Fruit fly (Drosophila melanogaster) whole organism, embryonic: ENCODE measurements around the gene teq.
A peak's percentile ranks its signal among the peaks of the same experiment; 100 is the strongest.

Source experiments
- Adf1 ChIP-seq: fragments of 200-800 bp; sonication (Bioruptor generic); IDR thresholded peaks from 2 replicates; pipeline ENCODE4 v1.3.6; 2022; ENCODE audit warnings: missing biosample characterization, missing genetic modification characterization
- Asciz ChIP-seq: fragments of 200-800 bp; sonication (Bioruptor generic); optimal IDR thresholded peaks from 2 replicates; lab custom pipeline; 2017; ENCODE audit warnings: missing biosample characterization, mild to moderate bottlenecking, missing genetic modification characterization, missing genetic modification reagents
- C15 ChIP-seq: fragments of 200-800 bp; sonication (Bioruptor generic); IDR thresholded peaks from 3 replicates; pipeline ENCODE4 v1.3.6; 2022; ENCODE audit warnings: missing biosample characterization, missing genetic modification characterization
- CG12391 ChIP-seq: fragments of 200-800 bp; sonication (Bioruptor generic); optimal IDR thresholded peaks from 3 replicates; lab custom pipeline; 2018; ENCODE audit warnings: missing biosample characterization, mild to moderate bottlenecking, missing genetic modification characterization, moderate library complexity
- CG12769 ChIP-seq: fragments of 200-800 bp; sonication (Bioruptor generic); optimal IDR thresholded peaks from 2 replicates; lab custom pipeline; 2019; ENCODE audit warnings: missing biosample characterization, mild to moderate bottlenecking, missing genetic modification characterization, moderate library complexity
- CG14441 ChIP-seq: fragments of 200-800 bp; sonication (Bioruptor generic); IDR thresholded peaks from 2 replicates; pipeline ENCODE4 v1.3.6; 2022; ENCODE audit warnings: missing biosample characterization, missing genetic modification characterization
- CG14965 ChIP-seq: fragments of 200-800 bp; sonication (Bioruptor generic); optimal IDR thresholded peaks from 2 replicates; lab custom pipeline; 2016; ENCODE audit warnings: missing biosample characterization, missing genetic modification characterization, borderline replicate concordance
- CG15269 ChIP-seq: fragments of 200-800 bp; sonication (Bioruptor generic); optimal IDR thresholded peaks from 2 replicates; lab custom pipeline; 2018; ENCODE audit warnings: missing biosample characterization, mild to moderate bottlenecking, missing genetic modification characterization, moderate library complexity
- CG1529 ChIP-seq: fragments of 200-800 bp; sonication (Bioruptor generic); optimal IDR thresholded peaks from 3 replicates; lab custom pipeline; 2018; ENCODE audit warnings: missing biosample characterization, missing genetic modification characterization
- CG1602 ChIP-seq: fragments of 200-800 bp; sonication (Bioruptor generic); optimal IDR thresholded peaks from 3 replicates; lab custom pipeline; 2016; ENCODE audit warnings: missing biosample characterization, missing genetic modification characterization
- CG17186 ChIP-seq: fragments of 200-800 bp; sonication (Bioruptor generic); optimal IDR thresholded peaks from 3 replicates; lab custom pipeline; 2017; ENCODE audit warnings: missing biosample characterization, missing genetic modification reagents, missing genetic modification characterization
- CG17912 ChIP-seq: fragments of 200-800 bp; sonication (Bioruptor generic); optimal IDR thresholded peaks from 2 replicates; lab custom pipeline; 2018; ENCODE audit warnings: missing biosample characterization, mild to moderate bottlenecking, missing genetic modification characterization
- CG18262 ChIP-seq: fragments of 200-800 bp; optimal IDR thresholded peaks from 3 replicates; lab custom pipeline; 2019; ENCODE audit warnings: missing biosample characterization, mild to moderate bottlenecking, missing genetic modification characterization, moderate library complexity
- CG18619 ChIP-seq: fragments of 200-800 bp; sonication (Bioruptor generic); optimal IDR thresholded peaks from 3 replicates; lab custom pipeline; 2017; ENCODE audit warnings: missing biosample characterization, mild to moderate bottlenecking, missing genetic modification characterization
- CG2678 ChIP-seq: fragments of 200-800 bp; sonication (Bioruptor generic); optimal IDR thresholded peaks from 3 replicates; lab custom pipeline; 2019; ENCODE audit warnings: missing biosample characterization, mild to moderate bottlenecking, missing genetic modification characterization, moderate library complexity
- CG31441 ChIP-seq: fragments of 200-800 bp; sonication (Bioruptor generic); IDR thresholded peaks from 2 replicates; pipeline ENCODE4 v1.3.6; 2022; ENCODE audit warnings: missing biosample characterization, missing genetic modification characterization
- CG34376 ChIP-seq: fragments of 200-800 bp; sonication (Bioruptor generic); optimal IDR thresholded peaks from 2 replicates; lab custom pipeline; 2018; ENCODE audit warnings: missing biosample characterization, mild to moderate bottlenecking, missing genetic modification characterization
- CG4360 ChIP-seq: fragments of 200-800 bp; sonication (Bioruptor generic); IDR thresholded peaks from 2 replicates; pipeline ENCODE4 v1.3.6; 2022; ENCODE audit warnings: missing biosample characterization, missing genetic modification characterization
- CG4820 ChIP-seq: fragments of 200-800 bp; sonication (Bioruptor generic); optimal IDR thresholded peaks from 3 replicates; lab custom pipeline; 2016; ENCODE audit warnings: missing biosample characterization, missing genetic modification characterization
- CG6254 ChIP-seq: fragments of 200-800 bp; sonication (Bioruptor generic); optimal IDR thresholded peaks from 3 replicates; lab custom pipeline; 2017; ENCODE audit warnings: mild to moderate bottlenecking, missing biosample characterization, missing genetic modification reagents, missing genetic modification characterization
- CG9727 ChIP-seq: fragments of 200-800 bp; sonication (Bioruptor generic); optimal IDR thresholded peaks from 3 replicates; lab custom pipeline; 2017; ENCODE audit warnings: missing biosample characterization, mild to moderate bottlenecking, missing genetic modification characterization
- Gug ChIP-seq: fragments of 200-800 bp; sonication (Bioruptor generic); IDR thresholded peaks from 4 replicates; pipeline ENCODE4 v1.3.6; 2022; ENCODE audit warnings: missing biosample characterization, missing genetic modification characterization
- MTF-1 ChIP-seq: fragments of 200-800 bp; sonication (Bioruptor generic); optimal IDR thresholded peaks from 2 replicates; lab custom pipeline; 2018; ENCODE audit warnings: missing biosample characterization, mild to moderate bottlenecking, missing genetic modification characterization, borderline replicate concordance
- NK7.1 ChIP-seq: fragments of 200-800 bp; sonication (Bioruptor generic); optimal IDR thresholded peaks from 3 replicates; lab custom pipeline; 2016; ENCODE audit warnings: missing biosample characterization, missing genetic modification characterization
- Oaz ChIP-seq: fragments of 200-800 bp; sonication (Bioruptor generic); IDR thresholded peaks from 2 replicates; pipeline ENCODE4 v1.3.6; 2022; ENCODE audit warnings: missing biosample characterization, missing genetic modification characterization
- Oli ChIP-seq: fragments of 200-800 bp; sonication (Bioruptor generic); optimal IDR thresholded peaks from 2 replicates; lab custom pipeline; 2018; ENCODE audit warnings: missing biosample characterization, mild to moderate bottlenecking, missing genetic modification characterization, moderate library complexity
- Pdp1 ChIP-seq, 2 experiments: fragments of 200-800 bp; sonication (Bioruptor generic); optimal IDR thresholded peaks; 3 replicates each; lab custom pipeline; 2016; ENCODE audit warnings: missing biosample characterization in 2 of 2, missing genetic modification characterization in 2 of 2, mild to moderate bottlenecking in 1 of 2, moderate library complexity in 1 of 2
- Taf1 ChIP-seq: fragments of 200-800 bp; sonication (Bioruptor generic); IDR thresholded peaks from 2 replicates; pipeline ENCODE4 v1.3.6; 2022; ENCODE audit warnings: missing biosample characterization, missing genetic modification characterization
- Xrp1 ChIP-seq: fragments of 200-800 bp; sonication (Bioruptor generic); IDR thresholded peaks from 2 replicates; pipeline ENCODE4 v1.3.6; 2022; ENCODE audit warnings: missing biosample characterization, missing genetic modification characterization
- emc ChIP-seq: fragments of 200-800 bp; sonication (Bioruptor generic); optimal IDR thresholded peaks from 2 replicates; lab custom pipeline; 2016; ENCODE audit warnings: missing biosample characterization, missing genetic modification characterization
- ems ChIP-seq: fragments of 200-800 bp; sonication (Bioruptor generic); optimal IDR thresholded peaks from 3 replicates; lab custom pipeline; 2016; ENCODE audit warnings: missing biosample characterization, missing genetic modification characterization
- en ChIP-seq: fragments of 200-800 bp; sonication (Bioruptor generic); optimal IDR thresholded peaks from 2 replicates; lab custom pipeline; 2016; ENCODE audit warnings: missing biosample characterization, missing genetic modification characterization
- esg ChIP-seq: fragments of 200-800 bp; sonication (Bioruptor generic); conservative IDR thresholded peaks from 2 replicates; pipeline ENCODE4 v1.3.6; 2022; ENCODE audit warnings: missing biosample characterization, missing genetic modification characterization
- eve ChIP-seq, 2 experiments: fragments of >200 bp; optimal IDR thresholded peaks; 2 replicates each; lab custom pipeline; 2017; ENCODE audit warnings: missing biosample characterization in 2 of 2, missing genetic modification characterization in 2 of 2
- fd3F ChIP-seq: fragments of 200-800 bp; sonication (Bioruptor generic); optimal IDR thresholded peaks from 2 replicates; lab custom pipeline; 2018; ENCODE audit warnings: missing biosample characterization, mild to moderate bottlenecking, missing genetic modification characterization, moderate library complexity
- grau ChIP-seq: fragments of 200-800 bp; optimal IDR thresholded peaks from 3 replicates; lab custom pipeline; 2019; ENCODE audit warnings: missing biosample characterization, mild to moderate bottlenecking, missing genetic modification characterization, moderate library complexity
- gt ChIP-seq: fragments of 200-800 bp; sonication (Bioruptor generic); IDR thresholded peaks from 2 replicates; pipeline ENCODE4 v1.3.6; 2022; ENCODE audit warnings: missing biosample characterization, missing genetic modification characterization
- hb ChIP-seq: fragments of 200-800 bp; sonication (Bioruptor generic); IDR thresholded peaks from 3 replicates; pipeline ENCODE4 v1.3.6; 2022; ENCODE audit warnings: missing biosample characterization, missing genetic modification characterization; ENCODE audit not compliant: partially characterized antibody
- ind ChIP-seq: fragments of 200-800 bp; sonication (Bioruptor generic); optimal IDR thresholded peaks from 3 replicates; lab custom pipeline; 2016; ENCODE audit warnings: missing biosample characterization, missing genetic modification characterization
- jing ChIP-seq: fragments of 200-800 bp; sonication (Bioruptor generic); optimal IDR thresholded peaks from 2 replicates; lab custom pipeline; 2018; ENCODE audit warnings: missing biosample characterization, mild to moderate bottlenecking, missing genetic modification characterization
- org-1 ChIP-seq: fragments of 200-800 bp; sonication (Bioruptor generic); optimal IDR thresholded peaks from 2 replicates; lab custom pipeline; 2017; ENCODE audit warnings: missing biosample characterization, missing genetic modification characterization
- psq ChIP-seq: fragments of 200-800 bp; sonication (Bioruptor generic); optimal IDR thresholded peaks from 2 replicates; lab custom pipeline; 2017; ENCODE audit warnings: missing biosample characterization, missing genetic modification characterization
- row ChIP-seq: fragments of 200-800 bp; sonication (Bioruptor generic); IDR thresholded peaks from 3 replicates; pipeline ENCODE4 v1.3.6; 2022; ENCODE audit warnings: missing biosample characterization, missing genetic modification characterization
- seq ChIP-seq: fragments of 200-800 bp; sonication (Bioruptor generic); IDR thresholded peaks from 2 replicates; pipeline ENCODE4 v1.3.6; 2022; ENCODE audit warnings: missing biosample characterization, missing genetic modification characterization
- slbo ChIP-seq: fragments of 200-800 bp; sonication (Bioruptor generic); IDR thresholded peaks from 2 replicates; pipeline ENCODE4 v1.3.6; 2022; ENCODE audit warnings: missing biosample characterization, missing genetic modification characterization
- sna ChIP-seq: fragments of 200-800 bp; sonication (Bioruptor generic); IDR thresholded peaks from 2 replicates; pipeline ENCODE4 v1.3.6; 2022; ENCODE audit warnings: missing biosample characterization, missing genetic modification characterization; ENCODE audit not compliant: partially characterized antibody
- unpg ChIP-seq: fragments of 200-800 bp; sonication (Bioruptor generic); optimal IDR thresholded peaks from 3 replicates; lab custom pipeline; 2018; ENCODE audit warnings: missing biosample characterization, mild to moderate bottlenecking, missing genetic modification characterization, moderate library complexity
- wdn ChIP-seq: fragments of 200-800 bp; sonication (Bioruptor generic); IDR thresholded peaks from 2 replicates; pipeline ENCODE4 v1.3.6; 2022; ENCODE audit warnings: missing biosample characterization, missing genetic modification characterization
- zfh2 ChIP-seq: fragments of 200-800 bp; sonication (Bioruptor generic); optimal IDR thresholded peaks from 2 replicates; lab custom pipeline; 2016; ENCODE audit warnings: missing biosample characterization, missing genetic modification characterization

Gene teq

dm6 chr3L:9064976-9065761, 9.3 kb upstream of the teq start (continued):
- TF ChIP-seq MTF-1 (GFP tag; lab: Kevin White, UChicago): no peak
- no peak for TF ChIP-seq en (GFP tag; lab: Kevin White, UChicago)
- peak; percentile 33; the same call in 1 of the 2 replicates for TF ChIP-seq slbo
- no peak for TF ChIP-seq CG18262 (tag; lab: Kevin White, UChicago)
- peak; percentile 4; the same call in 1 of the 3 replicates for TF ChIP-seq C15 (GFP tag; lab: Robert Waterston, UW)
- no peak for TF ChIP-seq emc (GFP tag; lab: Kevin White, UChicago)
- peak in 1 of 2 experiments; percentile 71 for TF ChIP-seq Pdp1 (GFP tag; optimal IDR thresholded peaks at IDR 0.05; lab: Kevin White, UChicago)
- TF ChIP-seq CG15269 (tag; lab: Kevin White, UChicago): peak; percentile 39
- no peak for TF ChIP-seq NK7.1
- peak; percentile 34 for TF ChIP-seq grau (tag; lab: Kevin White, UChicago)
- TF ChIP-seq psq (GFP tag; lab: Kevin White, UChicago): no peak
- no peak for TF ChIP-seq Oaz (GFP tag; lab: Robert Waterston, UW)
- TF ChIP-seq CG34376 (GFP tag; lab: Kevin White, UChicago): no peak
- peak; percentile 26 for TF ChIP-seq CG12391
- TF ChIP-seq Asciz: no peak
- no peak for TF ChIP-seq jing (GFP tag; lab: Kevin White, UChicago)
- TF ChIP-seq Oli (tag; lab: Kevin White, UChicago): peak; percentile 8
- TF ChIP-seq CG14441: no peak
- no peak for TF ChIP-seq eve (GFP tag; optimal IDR thresholded peaks at IDR 0.05; lab: Kevin White, UChicago)
- 0 out of 2 replicates have a peak, but pooled peaks have one; percentile 17 for TF ChIP-seq CG31441 (GFP tag; lab: Robert Waterston, UW)
- TF ChIP-seq CG2678: peak; percentile 37
- TF ChIP-seq CG17912 (GFP tag; lab: Kevin White, UChicago): no peak
- TF ChIP-seq, all 482 proteins: peak for 34

- TF ChIP-seq Asciz: no peak
- peak; percentile 22; the same call in 1 of the 4 replicates for TF ChIP-seq Gug
- TF ChIP-seq row: peak; percentile 79
- no peak for TF ChIP-seq seq (GFP tag; lab: Robert Waterston, UW)
- TF ChIP-seq org-1: peak; percentile 42
- TF ChIP-seq CG1602 (GFP tag; lab: Kevin White, UChicago): peak; percentile 12
- TF ChIP-seq fd3F (GFP tag; lab: Kevin White, UChicago): peak; percentile 36
- peak; percentile 46 for TF ChIP-seq Taf1 (GFP tag; lab: Robert Waterston, UW)
- peak; percentile 53 for TF ChIP-seq esg (GFP tag; lab: Robert Waterston, UW)
- no peak for TF ChIP-seq ind
- TF ChIP-seq CG18619 (GFP tag; lab: Kevin White, UChicago): peak; percentile 68
- TF ChIP-seq ems: no peak
- peak; percentile 43 for TF ChIP-seq unpg (GFP tag; lab: Kevin White, UChicago)
- TF ChIP-seq hb (GFP tag; lab: Robert Waterston, UW): no peak
- no peak for TF ChIP-seq CG4360
- no peak for TF ChIP-seq CG1529 (GFP tag; lab: Kevin White, UChicago)
- no peak for TF ChIP-seq CG4820 (GFP tag; lab: Kevin White, UChicago)
- TF ChIP-seq CG17186 (GFP tag; lab: Kevin White, UChicago): no peak
- no peak for TF ChIP-seq gt (GFP tag; lab: Robert Waterston, UW)
- peak; percentile 86 for TF ChIP-seq CG12769 (tag; lab: Kevin White, UChicago)
- no peak for TF ChIP-seq CG14965
- peak; percentile 58 for TF ChIP-seq wdn (GFP tag; lab: Robert Waterston, UW)
- peak; percentile 25; the same call in 1 of the 2 replicates for TF ChIP-seq Adf1 (GFP tag; lab: Robert Waterston, UW)
- TF ChIP-seq CG6254 (GFP tag; lab: Kevin White, UChicago): no peak
- peak; percentile 54; the same call in 1 of the 2 replicates for TF ChIP-seq Xrp1
- TF ChIP-seq sna: no peak
- TF ChIP-seq zfh2 (GFP tag; lab: Kevin White, UChicago): no peak
- TF ChIP-seq CG9727: peak; percentile 42
- no peak for TF ChIP-seq Pdp1 (GFP tag; optimal IDR thresholded peaks at IDR 0.05; lab: Kevin White, UChicago)
Measured at dm6 chr3L:9065997-9066441, 8.4 kb upstream of the teq start, which contains the start of gene Argk1. Argk1 (minus strand) TSS chr3L:9066027.
